Worm (Caenorhabditis elegans) whole organism, young adult: ENCODE measurements around the gene Y82E9BR.20.

Experiments used
- T07F8.4 ChIP-seq: sonication (generic microtip); optimal IDR thresholded peaks from 2 replicates; lab custom pipeline; 2016; ENCODE audit warnings: mild to moderate bottlenecking, missing genetic modification characterization, moderate library complexity, missing compliant biosample characterization
- Y53F4B.3 ChIP-seq: fragments of 200-800 bp; sonication (Bioruptor generic); IDR thresholded peaks from 2 replicates; pipeline ENCODE4 v1.3.6; 2022; ENCODE audit warnings: missing genetic modification reagents, missing genetic modification characterization, missing compliant biosample characterization
- ama-1 ChIP-seq, 3 experiments: fragments of 150-350 bp in 1 of 3; sonication (generic microtip) in 2 of 3; optimal IDR thresholded peaks; 2 replicates each; lab custom pipeline; 2014 to 2018; ENCODE audit warnings: missing biosample characterization in 2 of 3, missing genetic modification characterization in 2 of 3, missing genetic modification reagents in 2 of 3
- ceh-27 ChIP-seq: fragments of 200-800 bp; sonication (Bioruptor generic); optimal IDR thresholded peaks from 2 replicates; lab custom pipeline; 2018; ENCODE audit warnings: mild to moderate bottlenecking, missing genetic modification characterization, moderate library complexity, missing compliant biosample characterization
- dpl-1 ChIP-seq: fragments of 150-350 bp; optimal IDR thresholded peaks from 2 replicates; lab custom pipeline; 2014; ENCODE audit warnings: missing biosample characterization, missing genetic modification reagents, missing genetic modification characterization
- ekl-4 ChIP-seq: fragments of 200-800 bp; sonication (Bioruptor generic); IDR thresholded peaks from 2 replicates; pipeline ENCODE4 v1.3.6; 2022; ENCODE audit warnings: missing genetic modification reagents, missing genetic modification characterization, missing compliant biosample characterization
- let-607 ChIP-seq, 2 experiments: fragments of 200-800 bp in 1 of 2; sonication (Bioruptor generic) in 1 of 2; sonication (generic microtip) in 1 of 2; optimal IDR thresholded peaks; 2 replicates each; lab custom pipeline; 2016 to 2018; ENCODE audit warnings: mild to moderate bottlenecking in 2 of 2, missing compliant biosample characterization in 2 of 2, missing genetic modification characterization in 2 of 2, moderate library complexity in 2 of 2, missing genotype in 1 of 2
- lin-35 ChIP-seq, 3 experiments: fragments of 150-350 bp in 2 of 3; sonication (generic microtip) in 1 of 3; optimal IDR thresholded peaks; 2 replicates each; lab custom pipeline; 2014 to 2018; ENCODE audit warnings: missing biosample characterization in 3 of 3, missing genetic modification characterization in 3 of 3, missing genetic modification reagents in 3 of 3
- lin-40 ChIP-seq: sonication (generic microtip); optimal IDR thresholded peaks from 2 replicates; lab custom pipeline; 2016; ENCODE audit warnings: missing genetic modification characterization, mild to moderate bottlenecking, missing compliant biosample characterization, missing genotype, missing genetic modification reagents
- lir-1 ChIP-seq: fragments of 200-800 bp; sonication (Bioruptor generic); conservative IDR thresholded peaks from 2 replicates; pipeline ENCODE4 v1.3.6; 2022; ENCODE audit warnings: missing genetic modification reagents, missing genetic modification characterization, missing compliant biosample characterization
- pha-4 ChIP-seq: fragments of 150-350 bp; sonication (generic microtip); optimal IDR thresholded peaks from 2 replicates; lab custom pipeline; 2014; ENCODE audit warnings: missing biosample characterization, missing genetic modification reagents, missing genetic modification characterization
- sea-2 ChIP-seq: fragments of 200-800 bp; sonication (Bioruptor generic); IDR thresholded peaks from 2 replicates; pipeline ENCODE4 v1.3.6; 2022; ENCODE audit warnings: missing genetic modification characterization, missing compliant biosample characterization
- unc-130 ChIP-seq: sonication (generic microtip); optimal IDR thresholded peaks from 2 replicates; lab custom pipeline; 2016; ENCODE audit warnings: missing genetic modification reagents, missing genetic modification characterization, missing compliant biosample characterization

DNA sequence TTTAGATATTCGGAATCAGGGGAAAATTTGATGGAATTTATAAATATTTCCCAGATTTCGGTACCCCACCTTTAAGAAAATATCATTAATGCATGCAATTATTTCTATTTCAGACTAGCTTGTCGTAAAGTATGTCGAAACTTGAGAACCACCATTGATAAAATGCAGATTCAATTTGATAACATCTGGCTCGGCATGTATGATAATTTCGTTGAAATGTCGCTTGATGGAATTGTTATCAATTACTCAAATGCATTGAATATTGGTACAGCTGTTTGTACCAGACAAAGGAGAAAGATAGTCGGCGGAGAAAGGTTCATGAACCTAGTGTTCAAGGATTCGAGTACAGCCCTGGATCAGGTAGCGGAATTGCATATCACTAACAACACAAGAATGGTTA lies 42.3 kb upstream of the Y82E9BR.20 start, which contains the start of gene Y82E9BL.19:
- TF ChIP-seq ama-1 (optimal IDR thresholded peaks at IDR 0.05; lab: Kevin White, UChicago) (no peak), ama-1 (GFP tag; optimal IDR thresholded peaks at IDR 0.05; lab: Kevin White, UChicago) (no peak), lin-40 (tag; lab: Kevin White, UChicago) (no peak), lir-1 (no peak), unc-130 (GFP tag; lab: Kevin White, UChicago) (no peak), lin-35 (GFP tag; optimal IDR thresholded peaks at IDR 0.05; lab: Kevin White, UChicago) (no peak), pha-4 (tag; lab: Kevin White, UChicago) (no peak), let-607 (tag; optimal IDR thresholded peaks at IDR 0.05; lab: Kevin White, UChicago) (no peak), sea-2 (GFP tag; lab: Robert Waterston, UW) (no peak), Y53F4B.3 (no peak), dpl-1 (GFP tag; lab: Kevin White, UChicago) (no peak), T07F8.4 (tag; lab: Kevin White, UChicago) (no peak), ekl-4 (no peak), ceh-27 (GFP tag; lab: Kevin White, UChicago) (no peak)
